Worm (Caenorhabditis elegans) whole organism, mixed stage, embryonic: ENCODE results near the gene ZK512.10.

Experiments used
- bed-3 ChIP-seq: fragments of 200-800 bp; sonication (Bioruptor generic); optimal IDR thresholded peaks from 3 replicates; lab custom pipeline; 2018; ENCODE audit warnings: mild to moderate bottlenecking, missing genetic modification characterization, moderate library complexity, missing compliant biosample characterization
- ceh-39 ChIP-seq: fragments of 150-350 bp; optimal IDR thresholded peaks from 2 replicates; lab custom pipeline; 2014; ENCODE audit warnings: missing biosample characterization, missing genetic modification characterization
- drap-1 ChIP-seq: fragments of 200-800 bp; sonication (Bioruptor generic); optimal IDR thresholded peaks from 3 replicates; lab custom pipeline; 2018; ENCODE audit warnings: mild to moderate bottlenecking, missing genetic modification characterization, missing compliant biosample characterization
- elt-1 ChIP-seq: sonication (generic microtip); optimal IDR thresholded peaks from 2 replicates; lab custom pipeline; 2017; ENCODE audit warnings: missing genetic modification characterization, mild to moderate bottlenecking, missing compliant biosample characterization, antibody characterized with exemption, moderate library complexity, borderline replicate concordance; ENCODE audit not compliant: insufficient read depth
- nhr-237 ChIP-seq: fragments of 150-350 bp; optimal IDR thresholded peaks from 2 replicates; lab custom pipeline; 2014; ENCODE audit warnings: missing biosample characterization, missing genetic modification characterization
- nhr-76 ChIP-seq: sonication (generic microtip); optimal IDR thresholded peaks from 2 replicates; lab custom pipeline; 2017; ENCODE audit warnings: missing biosample characterization, missing genetic modification characterization

DNA sequence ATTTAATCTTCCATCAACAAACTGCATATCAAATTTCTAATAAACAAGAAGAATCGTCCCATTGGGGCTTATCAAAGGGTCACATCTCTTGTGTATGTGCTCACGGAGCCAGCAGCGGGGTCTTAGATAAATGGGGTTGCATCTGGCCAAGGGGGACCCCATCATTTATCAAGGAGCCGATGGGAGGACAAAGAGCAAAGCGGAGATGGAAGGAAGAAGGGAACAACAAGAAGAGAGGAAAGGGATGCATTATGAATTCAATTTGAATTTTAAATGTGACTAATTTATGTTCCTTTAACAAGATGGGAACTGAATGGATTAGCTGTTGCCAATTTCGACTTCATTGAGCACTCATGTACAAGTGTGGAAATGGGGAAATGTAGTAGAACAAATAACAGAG is 46.4 kb upstream of the ZK512.10 start:
- no peak for TF ChIP-seq nhr-76 (tag; lab: Kevin White, UChicago)
- no peak for TF ChIP-seq drap-1 (GFP tag; lab: Kevin White, UChicago)
- TF ChIP-seq ceh-39 (tag; lab: Kevin White, UChicago) = no peak
- no peak for TF ChIP-seq nhr-237 (tag; lab: Kevin White, UChicago)
- no peak for TF ChIP-seq elt-1 (tag; lab: Kevin White, UChicago)
- TF ChIP-seq bed-3 (GFP tag; lab: Kevin White, UChicago) = no peak
